Worm (Caenorhabditis elegans): ENCODE data around the gene kbp-3.

Gene kbp-3

DNA sequence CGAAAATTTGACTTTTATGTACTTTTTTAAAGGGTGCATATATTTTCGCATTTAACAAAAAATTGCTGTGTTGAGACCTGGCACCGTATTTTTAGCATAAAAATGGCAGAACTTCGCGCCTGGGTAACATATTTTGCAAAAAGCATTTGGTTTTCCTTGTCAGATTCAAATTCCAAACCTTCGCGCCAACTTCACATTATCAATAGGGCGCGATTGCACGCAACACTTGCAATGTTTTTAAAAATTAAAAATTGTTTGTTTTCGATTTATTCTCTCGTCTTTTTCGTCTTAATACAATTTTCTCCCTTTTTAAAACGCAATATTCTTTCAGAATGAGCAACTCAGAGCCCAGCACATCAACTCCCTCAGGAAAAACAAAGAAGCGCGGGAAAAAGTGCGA is 6.2 kb downstream of the kbp-3 start, which contains the start of gene mes-2 (continued):
- TF ChIP-seq rnt-1 (tag; optimal IDR thresholded peaks at IDR 0.05) (peak; percentile 88), unc-62 (GFP tag; optimal IDR thresholded peaks at IDR 0.05) (no peak), irx-1 (tag; optimal IDR thresholded peaks at IDR 0.05) (peak; percentile 72), lin-14 (GFP tag; optimal IDR thresholded peaks at IDR 0.05) (no peak), hlh-17 (GFP tag; optimal IDR thresholded peaks at IDR 0.05; ENCODE audit: borderline replicate concordance) (no peak), isw-1 (GFP tag; IDR thresholded peaks at IDR 0.05) (peak; percentile 68), efl-1 (optimal IDR thresholded peaks at IDR 0.05) (peak; percentile 99 to 100), efl-1 (GFP tag; optimal IDR thresholded peaks at IDR 0.05 in 1 of 2) (peak; percentile 99 to 100), unc-130 (tag; optimal IDR thresholded peaks at IDR 0.05) (peak; percentile 89), aha-1 (tag; optimal IDR thresholded peaks at IDR 0.05) (no peak), mab-9 (GFP tag; IDR thresholded peaks at IDR 0.05) (0 out of 2 replicates have a peak, but pooled peaks have one; percentile 31), dsc-1 (tag; optimal IDR thresholded peaks at IDR 0.05) (peak; percentile 88), ets-5 (GFP tag; IDR thresholded peaks at IDR 0.05) (no peak), nhr-90 (tag; optimal IDR thresholded peaks at IDR 0.05; ENCODE audit: poor library complexity) (peak; percentile 86), ces-1 (GFP tag; optimal IDR thresholded peaks at IDR 0.05) (no peak), vab-15 (tag; optimal IDR thresholded peaks at IDR 0.05) (peak; percentile 6), lir-3 (tag; optimal IDR thresholded peaks at IDR 0.05; ENCODE audit: poor library complexity) (peak; percentile 6), nhr-12 (tag; optimal IDR thresholded peaks at IDR 0.05) (no peak), mef-2 (tag; optimal IDR thresholded peaks at IDR 0.05) (no peak), unc-98 (GFP tag; IDR thresholded peaks at IDR 0.05) (no peak), ceh-90 (tag; optimal IDR thresholded peaks at IDR 0.05) (peak; percentile 24), nhr-19 (GFP tag; conservative IDR thresholded peaks at IDR 0.05) (peak; percentile 84), lin-35 (GFP tag; optimal IDR thresholded peaks at IDR 0.05) (peak; percentile 98 to 99), nhr-20 (tag; optimal IDR thresholded peaks at IDR 0.05) (peak; percentile 80), zip-4 (GFP tag; optimal IDR thresholded peaks at IDR 0.05) (peak; percentile 49), ztf-11 (tag; optimal IDR thresholded peaks at IDR 0.05) (no peak), egl-13 (tag; optimal IDR thresholded peaks at IDR 0.05) (peak; percentile 43), nhr-47 (tag; optimal IDR thresholded peaks at IDR 0.05) (peak; percentile 92), tbx-2 (tag; optimal IDR thresholded peaks at IDR 0.05) (peak; percentile 83), tlp-1 (tag; optimal IDR thresholded peaks at IDR 0.05) (no peak), fos-1 (tag; optimal IDR thresholded peaks at IDR 0.05) (peak; percentile 79), mep-1 (tag; optimal IDR thresholded peaks at IDR 0.05) (peak; percentile 86), C04F5.9 (tag; optimal IDR thresholded peaks at IDR 0.05) (peak; percentile 26), skn-1 (tag; optimal IDR thresholded peaks at IDR 0.05) (peak; percentile 72), fkh-10 (GFP tag; optimal IDR thresholded peaks at IDR 0.05) (peak; percentile 20), xbp-1 (tag; optimal IDR thresholded peaks at IDR 0.05) (peak; percentile 82), snpc-4 (tag; optimal IDR thresholded peaks at IDR 0.05) (peak; percentile 77), C34B4.2 (tag; optimal IDR thresholded peaks at IDR 0.05) (no peak), sox-4 (tag; optimal IDR thresholded peaks at IDR 0.05) (no peak), efl-3 (GFP tag; optimal IDR thresholded peaks at IDR 0.05) (no peak), nhr-85 (tag) (peak; percentile 83), zag-1 (tag; optimal IDR thresholded peaks at IDR 0.05) (peak; percentile 41), grh-1 (GFP tag; IDR thresholded peaks at IDR 0.05) (peak; percentile 59; the same call in 1 of the 2 replicates), nhr-71 (tag; optimal IDR thresholded peaks at IDR 0.05) (peak; percentile 89), nhr-77 (tag; optimal IDR thresholded peaks at IDR 0.05) (peak; percentile 88), ceh-88 (GFP tag; IDR thresholded peaks at IDR 0.05) (peak; percentile 46; the same call in 1 of the 2 replicates), nhr-84 (tag; optimal IDR thresholded peaks at IDR 0.05) (no peak), C16A3.4 (tag; optimal IDR thresholded peaks at IDR 0.05) (peak; percentile 93), jun-1 (tag; optimal IDR thresholded peaks at IDR 0.05) (peak; percentile 66), elt-2 (tag; optimal IDR thresholded peaks at IDR 0.05) (peak; percentile 35), nhr-76 (tag; optimal IDR thresholded peaks at IDR 0.05) (no peak)
